Worm (Caenorhabditis elegans): Measurements from ENCODE around the gene Y48E1B.3.
A peak's percentile ranks its signal among the peaks of the same experiment; 100 is the strongest.

Y48E1B.3 gene

ce11 chrII:13575018-13575948 is 7.5 kb upstream of the Y48E1B.3 start, which contains the start of the genes mrpl-37 and lin-38:
mrpl-37 (minus strand) TSS chrII:13575068.
lin-38 (plus strand) TSS chrII:13575925.
- TF ChIP-seq ceh-31 (tag; optimal IDR thresholded peaks at IDR 0.05) (peak; percentile 70), pqm-1 (tag; optimal IDR thresholded peaks at IDR 0.05) (no peak), eyg-1 (tag; optimal IDR thresholded peaks at IDR 0.05) (no peak), unc-55 (GFP tag; optimal IDR thresholded peaks at IDR 0.05) (no peak), hlh-6 (tag; optimal IDR thresholded peaks at IDR 0.05) (no peak), ceh-22 (tag; optimal IDR thresholded peaks at IDR 0.05) (no peak), unc-42 (tag; optimal IDR thresholded peaks at IDR 0.05) (peak; percentile 75), tbx-2 (tag; optimal IDR thresholded peaks at IDR 0.05) (peak; percentile 50), ceh-18 (tag; optimal IDR thresholded peaks at IDR 0.05) (peak; percentile 33), unc-3 (GFP tag; conservative IDR thresholded peaks at IDR 0.05) (no peak), unc-3 (tag; optimal IDR thresholded peaks at IDR 0.05) (peak; percentile 3), ceh-48 (tag; optimal IDR thresholded peaks at IDR 0.05) (peak; percentile 69), elt-2 (tag; optimal IDR thresholded peaks at IDR 0.05) (no peak), hlh-30 (tag; optimal IDR thresholded peaks at IDR 0.05; ENCODE audit: insufficient read depth) (peak; percentile 62), pros-1 (tag; optimal IDR thresholded peaks at IDR 0.05) (peak; percentile 16), nfya-1 (tag; optimal IDR thresholded peaks at IDR 0.05) (peak; percentile 67), ceh-34 (tag; optimal IDR thresholded peaks at IDR 0.05) (peak; percentile 52)

ce11 chrII:13574395-13574794 is 6.6 kb upstream of the Y48E1B.3 start:
- no peak for TF ChIP-seq dmd-4 (tag; optimal IDR thresholded peaks at IDR 0.05; ENCODE audit: borderline replicate concordance)
- TF ChIP-seq ceh-22 (tag; optimal IDR thresholded peaks at IDR 0.05): no peak
- no peak for TF ChIP-seq unc-86 (tag; optimal IDR thresholded peaks at IDR 0.05)

- TF ChIP-seq elt-4 (tag; optimal IDR thresholded peaks at IDR 0.05) (no peak), mec-3 (tag; optimal IDR thresholded peaks at IDR 0.05; ENCODE audit: borderline replicate concordance) (peak; percentile 80)
These were observed 7.2 kb downstream of the Y48E1B.3 start for ce11 chrII:13560553-13560952.

ce11 chrII:13547545-13547944 is 20.2 kb downstream of the Y48E1B.3 start, which contains the start of gene ddl-2:
ddl-2 (minus strand) TSS chrII:13547645.
- TF ChIP-seq madf-2 (tag; optimal IDR thresholded peaks at IDR 0.05) (no peak), elt-2 (tag; optimal IDR thresholded peaks at IDR 0.05) (no peak), tbx-7 (tag; optimal IDR thresholded peaks at IDR 0.05) (no peak), mec-3 (tag; optimal IDR thresholded peaks at IDR 0.05; ENCODE audit: borderline replicate concordance) (no peak), ceh-24 (tag; optimal IDR thresholded peaks at IDR 0.05) (no peak), ceh-31 (tag; optimal IDR thresholded peaks at IDR 0.05) (no peak), elt-4 (tag; optimal IDR thresholded peaks at IDR 0.05) (no peak), ceh-14 (tag; optimal IDR thresholded peaks at IDR 0.05) (no peak), ref-2 (tag; optimal IDR thresholded peaks at IDR 0.05) (no peak), T23F11.4 (GFP tag; optimal IDR thresholded peaks at IDR 0.05) (no peak), tbx-2 (tag; optimal IDR thresholded peaks at IDR 0.05) (no peak), ztf-16 (tag; optimal IDR thresholded peaks at IDR 0.05) (no peak), eyg-1 (tag; optimal IDR thresholded peaks at IDR 0.05) (no peak), unc-86 (tag; optimal IDR thresholded peaks at IDR 0.05) (no peak), unc-55 (GFP tag; optimal IDR thresholded peaks at IDR 0.05) (no peak), npax-4 (tag; optimal IDR thresholded peaks at IDR 0.05) (no peak), unc-3 (GFP tag; conservative IDR thresholded peaks at IDR 0.05) (no peak), unc-3 (tag; optimal IDR thresholded peaks at IDR 0.05) (no peak)

ce11 chrII:13542991-13543390 is 24.8 kb downstream of the Y48E1B.3 start:
- TF ChIP-seq fkh-6 (tag; optimal IDR thresholded peaks at IDR 0.05): no peak
- TF ChIP-seq pros-1 (tag; optimal IDR thresholded peaks at IDR 0.05): no peak
- no peak for TF ChIP-seq C08G9.2 (tag; optimal IDR thresholded peaks at IDR 0.05)
- no peak for TF ChIP-seq nhr-232 (tag; optimal IDR thresholded peaks at IDR 0.05)
- TF ChIP-seq rnt-1 (tag; optimal IDR thresholded peaks at IDR 0.05): no peak
- no peak for TF ChIP-seq ceh-9 (tag; optimal IDR thresholded peaks at IDR 0.05)
- no peak for TF ChIP-seq syd-9 (tag; optimal IDR thresholded peaks at IDR 0.05)
- no peak for TF ChIP-seq nfya-1 (tag; optimal IDR thresholded peaks at IDR 0.05)
- no peak for TF ChIP-seq gmeb-2 (tag; optimal IDR thresholded peaks at IDR 0.05)
- TF ChIP-seq elt-2 (tag; optimal IDR thresholded peaks at IDR 0.05): no peak
- TF ChIP-seq tbx-2 (tag; optimal IDR thresholded peaks at IDR 0.05): no peak
- no peak for TF ChIP-seq ceh-14 (tag; optimal IDR thresholded peaks at IDR 0.05)
- TF ChIP-seq ref-2 (tag; optimal IDR thresholded peaks at IDR 0.05): no peak
- TF ChIP-seq hlh-8 (tag; optimal IDR thresholded peaks at IDR 0.05): no peak
- TF ChIP-seq ets-4 (tag; optimal IDR thresholded peaks at IDR 0.05): no peak
- no peak for TF ChIP-seq ceh-18 (tag; optimal IDR thresholded peaks at IDR 0.05)
- TF ChIP-seq mec-3 (tag; optimal IDR thresholded peaks at IDR 0.05; ENCODE audit: borderline replicate concordance): no peak
- no peak for TF ChIP-seq odd-2 (tag; optimal IDR thresholded peaks at IDR 0.05)
- TF ChIP-seq ceh-48 (tag; optimal IDR thresholded peaks at IDR 0.05): no peak
